Fruit fly (Drosophila melanogaster) Kc167 (cell line): Measurements from ENCODE around the gene Klp31E.

Source experiments
- Myc ChIP-seq: fragments of >200 bp; optimal IDR thresholded peaks from 2 replicates; lab custom pipeline; 2017; ENCODE audit warnings: missing external identifiers
- Sin3A ChIP-seq: fragments of >200 bp; optimal IDR thresholded peaks from 2 replicates; lab custom pipeline; 2018; ENCODE audit warnings: missing external identifiers
- h ChIP-seq: fragments of >200 bp; optimal IDR thresholded peaks from 3 replicates; lab custom pipeline; 2018; ENCODE audit warnings: missing external identifiers
- insv ChIP-seq: fragments of >200 bp; optimal IDR thresholded peaks from 3 replicates; lab custom pipeline; 2018; ENCODE audit warnings: missing external identifiers
- psq ChIP-seq: fragments of >200 bp; optimal IDR thresholded peaks from 2 replicates; lab custom pipeline; 2017; ENCODE audit warnings: missing external identifiers
- ttk ChIP-seq: sonication (Bioruptor generic); optimal IDR thresholded peaks from 2 replicates; lab custom pipeline; 2017; ENCODE audit warnings: missing external identifiers

The Klp31E gene

DNA sequence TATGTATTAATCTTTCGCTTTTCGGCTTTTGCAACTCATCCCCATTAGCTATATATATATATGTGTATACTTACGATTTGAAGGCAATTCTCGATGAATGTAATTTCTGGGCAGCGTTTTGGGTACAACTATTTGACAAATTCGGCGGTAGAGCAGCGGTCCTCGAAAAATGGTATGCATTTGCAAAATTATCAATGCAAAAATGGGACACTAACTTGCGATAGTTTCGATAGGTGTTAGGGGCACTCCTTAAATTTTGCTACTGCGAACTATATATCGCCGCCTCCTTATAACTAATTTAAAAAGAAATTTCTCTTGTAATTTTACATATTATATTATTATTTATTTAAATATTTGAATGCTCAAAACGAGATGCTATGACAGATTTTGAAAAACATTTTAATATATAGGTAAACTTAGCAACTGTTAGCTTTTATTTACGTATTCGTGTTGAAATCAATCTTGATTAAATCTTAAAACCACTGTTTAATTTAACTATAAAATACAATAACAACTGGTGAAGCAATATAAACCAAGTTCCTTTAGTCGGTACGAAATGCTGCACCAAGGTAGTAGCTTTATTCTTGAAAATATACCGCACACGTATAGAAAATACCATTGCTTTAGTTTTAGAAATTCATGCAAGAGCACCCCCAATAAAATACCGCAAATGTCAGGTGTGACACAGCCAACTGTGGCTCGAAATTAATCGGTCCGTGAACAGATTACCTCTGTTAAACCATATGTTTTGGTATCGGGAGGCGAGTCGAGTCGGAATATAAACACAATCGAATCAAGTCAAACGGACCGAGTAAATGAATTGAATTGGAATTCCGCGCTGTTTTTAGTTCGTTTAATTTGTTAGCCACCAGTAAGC is at the start of gene Klp31E, which contains the start of gene CG5355:
Klp31E (plus strand) TSS at position 767 of the 877 bp plus-strand sequence.
CG5355 (minus strand) TSS at position 213 of the 877 bp plus-strand sequence.
- TF ChIP-seq psq (lab: Kevin White, UChicago) (no peak), Sin3A (no peak), h (lab: Kevin White, UChicago) (no peak), insv (no peak), ttk (lab: Kevin White, UChicago) (no peak)

- TF ChIP-seq psq (lab: Kevin White, UChicago) (no peak), Sin3A (no peak), Myc (lab: Kevin White, UChicago) (no peak), ttk (lab: Kevin White, UChicago) (no peak), insv (no peak), h (lab: Kevin White, UChicago) (no peak)
Measured at dm6 chr2L:10364229-10364628, 49.6 kb upstream of the Klp31E start, which contains the start of gene lft. lft (plus strand) TSS chr2L:10364471.

- TF ChIP-seq insv = no peak
- no peak for TF ChIP-seq Myc (lab: Kevin White, UChicago)
- no peak for TF ChIP-seq psq (lab: Kevin White, UChicago)
- no peak for TF ChIP-seq ttk (lab: Kevin White, UChicago)
- TF ChIP-seq Sin3A = no peak
- no peak for TF ChIP-seq h (lab: Kevin White, UChicago)
Measured at dm6 chr2L:10366525-10366924, 47.3 kb upstream of the Klp31E start, which contains the start of gene CG5056. CG5056 (plus strand) TSS chr2L:10366692.

- TF ChIP-seq psq (lab: Kevin White, UChicago) = no peak
- TF ChIP-seq ttk (lab: Kevin White, UChicago) = no peak
- no peak for TF ChIP-seq h (lab: Kevin White, UChicago)
- no peak for TF ChIP-seq Sin3A
- TF ChIP-seq Myc (lab: Kevin White, UChicago) = no peak
Measured at dm6 chr2L:10372297-10372696, 41.5 kb upstream of the Klp31E start.

- TF ChIP-seq Sin3A = no peak
- TF ChIP-seq h (lab: Kevin White, UChicago) = no peak
- no peak for TF ChIP-seq insv
- TF ChIP-seq Myc (lab: Kevin White, UChicago) = no peak
- no peak for TF ChIP-seq ttk (lab: Kevin White, UChicago)
- TF ChIP-seq psq (lab: Kevin White, UChicago) = no peak
Measured at dm6 chr2L:10373605-10374269, 40.1 kb upstream of the Klp31E start, which contains the start of gene rho-5. rho-5 (minus strand) TSS chr2L:10373900.

- TF ChIP-seq insv = no peak
- TF ChIP-seq h (lab: Kevin White, UChicago) = no peak
- TF ChIP-seq psq (lab: Kevin White, UChicago) = no peak
- no peak for TF ChIP-seq ttk (lab: Kevin White, UChicago)
- no peak for TF ChIP-seq Myc (lab: Kevin White, UChicago)
- no peak for TF ChIP-seq Sin3A
Measured at dm6 chr2L:10375464-10376236, 38.2 kb upstream of the Klp31E start, which contains the start of the genes CG33303 and dpr19. CG33303 (minus strand) TSS chr2L:10375757. dpr19 (plus strand) TSS chr2L:10376168.

DNA sequence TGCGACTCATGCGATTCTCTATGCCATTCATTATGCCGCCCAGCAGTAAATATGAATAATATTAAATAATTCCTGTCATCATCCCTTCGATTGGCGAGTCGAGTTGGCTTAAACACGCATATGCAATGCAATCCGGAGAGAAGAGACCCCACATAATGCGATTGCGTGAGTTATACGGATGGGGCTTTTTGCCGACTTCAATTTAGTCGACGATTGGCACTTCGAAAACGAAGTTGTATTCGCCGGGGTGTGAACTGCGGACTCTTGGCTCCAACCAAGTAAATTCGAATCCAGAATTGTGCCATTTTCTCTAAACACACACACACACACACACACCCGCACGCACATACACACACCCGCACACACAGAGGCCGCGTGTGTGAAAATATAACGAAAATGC is 37.5 kb upstream of the Klp31E start:
- no peak for TF ChIP-seq Sin3A
- TF ChIP-seq ttk (lab: Kevin White, UChicago) = no peak
- no peak for TF ChIP-seq h (lab: Kevin White, UChicago)
- TF ChIP-seq insv = no peak
- no peak for TF ChIP-seq Myc (lab: Kevin White, UChicago)
- no peak for TF ChIP-seq psq (lab: Kevin White, UChicago)

dm6 chr2L:10378631-10379030 is 35.2 kb upstream of the Klp31E start:
- no peak for TF ChIP-seq h (lab: Kevin White, UChicago)
- TF ChIP-seq ttk (lab: Kevin White, UChicago) = no peak
- no peak for TF ChIP-seq insv
- TF ChIP-seq Sin3A = no peak
- TF ChIP-seq Myc (lab: Kevin White, UChicago) = no peak
- TF ChIP-seq psq (lab: Kevin White, UChicago) = no peak

DNA sequence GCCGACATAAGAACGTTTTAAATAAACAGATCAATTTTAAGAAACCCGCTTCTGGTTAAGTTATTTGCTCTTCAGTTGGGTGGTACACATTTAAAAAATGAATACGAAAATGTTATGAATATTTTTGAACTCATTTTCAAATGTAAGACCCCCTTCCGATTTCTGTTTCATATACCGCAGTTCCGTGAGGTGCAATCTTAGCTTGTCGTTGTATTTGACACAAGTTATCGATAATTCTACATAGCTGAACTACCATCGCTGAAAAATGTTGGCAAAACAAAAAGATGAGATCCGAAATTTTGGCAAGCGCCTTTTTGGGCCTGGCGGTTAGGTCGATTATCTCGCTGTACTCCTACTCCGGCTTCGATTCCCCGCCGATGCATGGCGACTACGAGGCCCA is 34.0 kb upstream of the Klp31E start, which contains the start of gene gny:
gny (plus strand) TSS at position 239 of the 400 bp plus-strand sequence.
- no peak for TF ChIP-seq Sin3A
- no peak for TF ChIP-seq h (lab: Kevin White, UChicago)
- no peak for TF ChIP-seq Myc (lab: Kevin White, UChicago)
- no peak for TF ChIP-seq insv
- TF ChIP-seq psq (lab: Kevin White, UChicago) = no peak
- TF ChIP-seq ttk (lab: Kevin White, UChicago) = no peak

DNA sequence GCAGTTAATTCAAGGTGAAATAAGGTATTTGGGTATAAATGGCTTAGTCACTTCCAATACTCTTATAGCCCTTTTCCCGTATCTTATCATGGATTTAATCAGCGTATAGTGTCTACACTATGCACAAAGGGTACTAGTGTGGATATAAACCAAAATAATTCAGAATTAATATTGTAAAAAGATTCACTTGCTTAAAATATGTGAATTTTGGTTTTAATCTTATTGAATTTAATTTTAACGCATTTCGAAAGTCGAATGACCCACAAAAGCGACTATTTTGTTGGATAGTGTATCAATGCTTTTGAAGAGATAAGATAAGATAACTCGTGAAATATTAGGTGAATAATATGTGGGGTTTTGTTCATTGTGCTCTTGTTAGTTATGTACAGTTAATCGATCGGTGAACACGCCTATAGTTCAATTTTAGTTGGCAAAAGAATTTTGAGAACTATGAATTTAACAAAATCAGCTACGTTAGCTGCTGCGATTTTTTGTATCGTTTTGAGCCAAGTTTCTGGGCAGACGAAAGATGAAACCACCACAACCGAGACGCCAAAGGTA is 31.8 kb upstream of the Klp31E start, which contains the start of gene CG5096:
CG5096 (plus strand) TSS at position 374 of the 561 bp plus-strand sequence.
- TF ChIP-seq Sin3A = no peak
- TF ChIP-seq insv = no peak
- TF ChIP-seq Myc (lab: Kevin White, UChicago) = no peak
- TF ChIP-seq psq (lab: Kevin White, UChicago) = no peak
- TF ChIP-seq h (lab: Kevin White, UChicago) = no peak
- TF ChIP-seq ttk (lab: Kevin White, UChicago) = no peak
